Worm (Caenorhabditis elegans) whole organism, young adult: ENCODE results near the gene nas-8.

Experiments
- ceh-91 ChIP-seq: fragments of 200-800 bp; sonication (Bioruptor generic); IDR thresholded peaks from 2 replicates; pipeline ENCODE4 v1.3.6; 2022; ENCODE audit warnings: missing genetic modification reagents, missing genetic modification characterization, missing compliant biosample characterization
- dpl-1 ChIP-seq: fragments of 150-350 bp; optimal IDR thresholded peaks from 2 replicates; lab custom pipeline; 2014; ENCODE audit warnings: missing biosample characterization, missing genetic modification reagents, missing genetic modification characterization

ce11 chrIV:7098509-7099065, 16.1 kb upstream of the nas-8 start, which contains the start of gene ZC477.4:
- TF ChIP-seq dpl-1, result no peak
- TF ChIP-seq ceh-91 (GFP tag; lab: Robert Waterston, UW), result no peak
